Worm (Caenorhabditis elegans): ENCODE data around the gene F58B3.6.
A peak's percentile ranks its signal among the peaks of the same experiment; 100 is the strongest.

Gene F58B3.6

ce11 chrIV:11593415-11594190 lies 42.8 kb upstream of the F58B3.6 start, which contains the start of gene F40F11.3 (continued):
- TF ChIP-seq ZK546.5 (tag; optimal IDR thresholded peaks at IDR 0.05) (no peak), nhr-25 (tag; optimal IDR thresholded peaks at IDR 0.05) (peak; percentile 97), ceh-82 (tag; optimal IDR thresholded peaks at IDR 0.05) (no peak)

DNA sequence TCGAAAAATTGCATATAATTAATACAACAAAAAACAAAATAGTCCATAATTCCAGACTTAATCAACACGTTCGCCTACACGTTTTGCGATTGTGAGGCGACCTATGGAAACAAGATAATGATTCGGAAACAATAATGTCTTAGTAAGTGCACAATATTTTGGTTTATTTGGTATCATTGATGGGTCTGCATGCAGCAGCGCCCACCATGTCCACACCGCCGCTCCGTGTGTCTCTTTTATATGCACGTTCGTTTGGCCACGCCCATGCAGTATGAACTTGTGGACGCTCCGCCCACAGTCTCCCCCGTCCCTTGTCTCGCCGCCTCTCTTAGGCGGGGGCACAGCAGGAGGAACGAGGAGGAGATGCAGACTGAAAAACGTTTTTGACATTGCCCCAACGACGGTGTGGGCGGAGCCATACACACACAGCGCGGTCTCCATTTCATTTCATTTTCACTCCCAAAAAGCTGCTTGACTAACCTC lies 42.2 kb upstream of the F58B3.6 start, which contains the start of gene mig-38:
TSS of gene mig-38 (plus strand) at position 54 of the 483 bp plus-strand sequence.
- TF ChIP-seq nfya-1 (tag; optimal IDR thresholded peaks at IDR 0.05; ENCODE audit: insufficient read depth) (peak; percentile 81), pqm-1 (tag; optimal IDR thresholded peaks at IDR 0.05) (peak; percentile 32), egl-5 (tag; optimal IDR thresholded peaks at IDR 0.05) (peak; percentile 24), pha-4 (tag; optimal IDR thresholded peaks at IDR 0.05) (no peak), ama-1 (optimal IDR thresholded peaks at IDR 0.05) (peak; percentile 96), egl-27 (tag; optimal IDR thresholded peaks at IDR 0.05) (no peak), ceh-28 (tag; optimal IDR thresholded peaks at IDR 0.05) (no peak), elt-2 (tag; optimal IDR thresholded peaks at IDR 0.05) (peak; percentile 56), jun-1 (tag; optimal IDR thresholded peaks at IDR 0.05) (peak; percentile 17), snpc-4 (tag; optimal IDR thresholded peaks at IDR 0.05) (peak; percentile 14), nhr-237 (tag; optimal IDR thresholded peaks at IDR 0.05) (no peak), lsy-12 (tag; optimal IDR thresholded peaks at IDR 0.05) (peak; percentile 50), nhr-25 (tag; optimal IDR thresholded peaks at IDR 0.05) (peak; percentile 57), lin-15B (tag; optimal IDR thresholded peaks at IDR 0.05) (peak; percentile 39), hmg-11 (tag; optimal IDR thresholded peaks at IDR 0.05) (peak; percentile 66), ztf-4 (tag; optimal IDR thresholded peaks at IDR 0.05) (peak; percentile 27), skn-1 (tag; optimal IDR thresholded peaks at IDR 0.05) (no peak), lin-39 (tag; optimal IDR thresholded peaks at IDR 0.05) (peak; percentile 54), nhr-43 (tag; optimal IDR thresholded peaks at IDR 0.05; ENCODE audit: poor library complexity, severe bottlenecking) (peak; percentile 69), nhr-23 (tag; optimal IDR thresholded peaks at IDR 0.05) (no peak)

DNA sequence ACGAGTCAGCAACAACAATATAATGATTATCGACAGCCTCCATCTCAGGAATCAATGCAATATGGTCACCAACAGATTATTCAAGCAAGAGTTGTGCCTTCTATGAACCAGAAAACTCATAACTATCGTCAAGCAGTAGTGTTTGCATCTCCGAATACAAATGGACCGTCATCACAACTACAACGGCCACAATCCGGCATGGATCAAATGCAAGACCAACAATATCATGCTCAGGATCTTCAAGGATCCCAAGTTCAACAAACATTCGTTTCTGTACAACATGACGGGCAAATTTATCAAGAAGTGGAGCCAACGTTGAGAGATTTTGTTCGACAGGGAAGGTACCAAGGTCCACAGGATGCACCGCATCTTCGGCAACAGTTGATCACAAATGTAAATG lies 39.4 kb upstream of the F58B3.6 start:
- TF ChIP-seq ceh-9 (tag; optimal IDR thresholded peaks at IDR 0.05), result no peak
- TF ChIP-seq nhr-77 (tag; optimal IDR thresholded peaks at IDR 0.05), result no peak
- no peak for TF ChIP-seq elt-3 (tag; optimal IDR thresholded peaks at IDR 0.05)
- TF ChIP-seq snpc-4 (tag; optimal IDR thresholded peaks at IDR 0.05), result no peak
- no peak for TF ChIP-seq nhr-12 (tag; optimal IDR thresholded peaks at IDR 0.05)
- no peak for TF ChIP-seq nhr-28 (tag; optimal IDR thresholded peaks at IDR 0.05)
- no peak for TF ChIP-seq mdl-1 (tag; optimal IDR thresholded peaks at IDR 0.05)
- TF ChIP-seq R02D3.7 (tag; optimal IDR thresholded peaks at IDR 0.05), result no peak

DNA sequence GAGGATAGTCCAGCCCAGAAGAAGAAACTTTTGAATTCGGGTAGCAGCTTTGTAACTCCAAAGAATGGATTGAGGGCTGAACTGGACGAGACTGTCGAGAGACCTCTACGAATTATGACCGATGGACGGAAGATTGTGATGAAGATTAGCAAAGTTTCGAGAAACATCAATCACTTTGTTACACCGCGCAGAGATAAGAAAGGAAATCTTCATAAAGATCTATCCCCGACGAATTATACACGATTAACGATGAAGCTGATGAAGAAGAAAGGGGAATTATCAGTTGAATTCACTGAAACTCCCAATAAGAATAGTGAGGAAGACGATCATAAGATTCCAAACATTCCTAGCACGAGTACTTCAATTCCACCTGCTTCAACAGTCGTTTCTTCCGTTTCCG lies 36.7 kb upstream of the F58B3.6 start:
- TF ChIP-seq unc-62 (GFP tag; optimal IDR thresholded peaks at IDR 0.05) (no peak), elt-3 (tag; optimal IDR thresholded peaks at IDR 0.05) (no peak), elt-1 (tag; optimal IDR thresholded peaks at IDR 0.05) (peak; percentile 89), ZK546.5 (tag; optimal IDR thresholded peaks at IDR 0.05) (no peak), snpc-4 (tag; optimal IDR thresholded peaks at IDR 0.05) (no peak)

DNA sequence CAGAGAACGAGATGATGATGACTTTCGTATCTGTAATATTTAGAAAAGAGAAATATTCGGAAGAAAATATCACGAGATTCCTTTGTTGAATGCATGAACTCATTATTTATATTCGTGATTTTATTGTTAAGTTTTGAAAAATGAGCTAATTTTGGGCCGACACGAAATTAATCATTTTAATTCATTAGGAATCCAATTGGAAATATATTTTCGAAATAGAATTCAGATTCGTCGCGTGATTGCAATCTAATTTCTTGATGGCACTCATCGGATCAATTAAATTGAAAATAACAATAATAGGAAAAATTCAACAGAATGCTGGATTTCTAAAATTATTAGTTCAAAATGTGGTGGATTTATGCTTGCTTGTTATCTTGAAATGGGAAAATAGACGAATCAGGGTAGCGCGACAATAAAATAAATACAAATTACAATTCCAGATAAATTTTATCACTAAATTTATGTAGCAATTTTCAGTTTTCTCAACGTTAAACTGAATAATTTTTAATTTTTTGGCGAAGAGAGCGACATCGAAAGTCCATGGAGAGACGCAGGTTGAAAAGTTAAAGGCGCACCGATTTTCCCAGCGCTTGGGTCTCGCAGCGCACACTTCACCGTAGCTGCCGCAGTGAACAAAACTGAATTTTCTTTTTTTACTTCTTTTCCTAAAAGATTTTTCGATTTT lies 34.6 kb upstream of the F58B3.6 start:
- TF ChIP-seq eor-1 (tag; optimal IDR thresholded peaks at IDR 0.05) (no peak), ama-1 (optimal IDR thresholded peaks at IDR 0.05) (peak; percentile 57), lsy-12 (tag; optimal IDR thresholded peaks at IDR 0.05) (peak; percentile 70), pha-4 (tag; optimal IDR thresholded peaks at IDR 0.05) (peak; percentile 77), nhr-23 (tag; optimal IDR thresholded peaks at IDR 0.05) (peak; percentile 74), nfya-1 (tag; optimal IDR thresholded peaks at IDR 0.05; ENCODE audit: insufficient read depth) (peak; percentile 89), ceh-9 (tag; optimal IDR thresholded peaks at IDR 0.05) (no peak), pqm-1 (tag; optimal IDR thresholded peaks at IDR 0.05) (peak; percentile 43), nhr-11 (tag; optimal IDR thresholded peaks at IDR 0.05) (no peak), ztf-4 (tag; optimal IDR thresholded peaks at IDR 0.05) (peak; percentile 14), elt-2 (tag; optimal IDR thresholded peaks at IDR 0.05) (peak; percentile 26), hmg-11 (tag; optimal IDR thresholded peaks at IDR 0.05) (peak; percentile 90), nhr-77 (tag; optimal IDR thresholded peaks at IDR 0.05) (peak; percentile 12), ceh-28 (tag; optimal IDR thresholded peaks at IDR 0.05) (no peak), snpc-4 (tag; optimal IDR thresholded peaks at IDR 0.05) (peak; percentile 56), aly-2 (tag; optimal IDR thresholded peaks at IDR 0.05) (peak; percentile 81), nhr-43 (tag; optimal IDR thresholded peaks at IDR 0.05; ENCODE audit: poor library complexity, severe bottlenecking) (peak; percentile 67), nhr-25 (tag; optimal IDR thresholded peaks at IDR 0.05) (peak; percentile 35), lin-39 (tag; optimal IDR thresholded peaks at IDR 0.05) (peak; percentile 74), R02D3.7 (tag; optimal IDR thresholded peaks at IDR 0.05) (peak; percentile 28), lin-15B (tag; optimal IDR thresholded peaks at IDR 0.05) (peak; percentile 75), ceh-16 (tag; optimal IDR thresholded peaks at IDR 0.05) (no peak)
